Worm (Caenorhabditis elegans) whole organism, L4 larva: ENCODE measurements around the gene cest-9.2.

ENCODE experiments used
- D1046.2 ChIP-seq: fragments of 200-800 bp; sonication (Bioruptor generic); IDR thresholded peaks from 2 replicates; pipeline ENCODE4 v1.3.6; 2022; ENCODE audit warnings: missing genetic modification characterization, missing compliant biosample characterization
- ama-1 ChIP-seq: fragments of 150-350 bp; optimal IDR thresholded peaks from 2 replicates; lab custom pipeline; 2014; ENCODE audit warnings: inconsistent platforms, mixed read lengths
- ceh-32 ChIP-seq: sonication (generic microtip); optimal IDR thresholded peaks from 2 replicates; lab custom pipeline; 2016; ENCODE audit warnings: mild to moderate bottlenecking, missing genetic modification characterization, missing compliant biosample characterization; ENCODE audit not compliant: poor library complexity
- ces-1 ChIP-seq: fragments of 150-350 bp; sonication (generic microtip); optimal IDR thresholded peaks from 4 replicates; lab custom pipeline; 2014; ENCODE audit warnings: missing biosample characterization, missing genetic modification reagents, missing genetic modification characterization
- fkh-10 ChIP-seq: fragments of 150-350 bp; optimal IDR thresholded peaks from 2 replicates; lab custom pipeline; 2014; ENCODE audit warnings: missing biosample characterization, missing genetic modification reagents, missing genetic modification characterization
- ztf-11 ChIP-seq: fragments of 150-350 bp; optimal IDR thresholded peaks from 2 replicates; lab custom pipeline; 2014; ENCODE audit warnings: missing biosample characterization, missing genetic modification characterization

DNA sequence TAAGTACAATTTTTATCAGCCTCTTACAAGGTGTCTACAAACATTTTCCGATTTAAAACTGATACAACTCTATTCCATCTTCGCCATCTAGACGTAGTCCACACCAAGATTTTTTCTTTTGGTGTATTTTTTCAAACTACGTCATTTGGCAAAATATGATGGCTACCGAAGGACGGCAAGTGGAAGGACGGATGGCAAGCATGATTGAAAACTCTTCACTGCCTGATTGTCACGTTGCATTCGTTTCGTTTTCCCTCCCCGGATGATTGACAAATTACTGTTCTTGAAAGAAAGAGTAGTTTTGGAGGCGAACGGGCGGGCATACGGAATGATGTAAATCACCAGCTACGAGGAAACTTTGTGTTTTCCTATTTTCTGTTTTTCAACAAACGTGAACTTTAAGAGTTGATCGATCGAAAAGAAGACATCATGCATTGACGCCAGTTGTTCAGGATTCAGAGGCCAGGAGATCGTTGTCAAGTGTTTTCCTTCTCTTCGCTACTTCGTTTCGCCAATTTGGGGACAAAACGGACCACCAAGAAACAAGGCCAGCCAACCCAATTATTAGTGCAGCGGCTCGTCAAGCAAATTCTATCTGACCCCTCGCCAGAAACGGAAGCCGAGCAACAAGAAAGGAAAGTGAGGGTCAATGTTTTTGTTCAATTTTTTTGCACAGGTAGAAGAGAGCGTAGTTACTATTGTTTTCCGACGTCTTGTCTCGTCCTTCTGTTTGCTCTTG lies 43.4 kb upstream of the cest-9.2 start:
- no peak for TF ChIP-seq ceh-32 (tag; lab: Kevin White, UChicago)
- no peak for TF ChIP-seq ama-1 (lab: Kevin White, UChicago)
- TF ChIP-seq ces-1: no peak
- no peak for TF ChIP-seq fkh-10
- TF ChIP-seq ztf-11: no peak
- no peak for TF ChIP-seq D1046.2
